Worm (Caenorhabditis elegans): ENCODE measurements around the gene T05A12.4.

DNA sequence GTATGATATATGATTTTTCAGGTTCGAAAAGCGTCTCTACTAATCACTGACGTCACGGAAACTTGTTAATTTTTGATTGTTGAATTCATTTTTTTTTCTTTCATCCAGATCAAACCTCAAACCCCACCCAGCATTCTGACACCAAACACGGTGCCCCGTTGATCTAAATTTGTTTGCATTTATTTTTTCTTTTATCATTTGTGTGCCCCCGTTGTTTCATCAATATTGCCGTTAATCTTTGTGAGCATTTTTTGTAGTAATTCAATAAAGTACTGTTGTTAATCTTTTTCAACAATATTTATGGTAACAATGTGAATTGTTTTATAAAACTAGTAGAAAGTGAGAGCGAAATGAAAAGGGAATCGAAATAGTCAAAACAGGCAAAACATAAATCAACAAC lies 29.1 kb downstream of the T05A12.4 start:
- TF ChIP-seq hnd-1 (tag; optimal IDR thresholded peaks at IDR 0.05): no peak
- TF ChIP-seq sea-1 (GFP tag; conservative IDR thresholded peaks at IDR 0.05): no peak
- TF ChIP-seq aly-1 (tag; optimal IDR thresholded peaks at IDR 0.05): no peak
- no peak for TF ChIP-seq tbx-37 (GFP tag; conservative IDR thresholded peaks at IDR 0.05)
- no peak for TF ChIP-seq F13C5.2 (tag; optimal IDR thresholded peaks at IDR 0.05)
- TF ChIP-seq flt-1 (GFP tag; IDR thresholded peaks at IDR 0.05): no peak
- TF ChIP-seq pes-1 (GFP tag; IDR thresholded peaks at IDR 0.05): no peak
- no peak for TF ChIP-seq scrt-1 (GFP tag; IDR thresholded peaks at IDR 0.05)
- no peak for TF ChIP-seq ama-1 (optimal IDR thresholded peaks at IDR 0.05)
- TF ChIP-seq ceh-36 (tag; optimal IDR thresholded peaks at IDR 0.05): no peak
- TF ChIP-seq ceh-13 (GFP tag; optimal IDR thresholded peaks at IDR 0.05): no peak
